Worm (Caenorhabditis elegans) whole organism, midembryonic: ENCODE measurements around the gene ZC239.20.
"Not testable (repeated sequence)": the region's sequence is repeated elsewhere in the genome, so short reads cannot be mapped to it uniquely, and the experiment has no call there.

Experiments
- cog-1 ChIP-seq: sonication (generic microtip); optimal IDR thresholded peaks from 2 replicates; lab custom pipeline; 2016; ENCODE audit warnings: missing genetic modification characterization, missing compliant biosample characterization
- klf-2 ChIP-seq: fragments of 200-800 bp; sonication (Bioruptor generic); conservative IDR thresholded peaks from 2 replicates; pipeline ENCODE4 v1.3.6; 2022; ENCODE audit warnings: missing genetic modification reagents, missing genetic modification characterization, missing compliant biosample characterization
- med-1 ChIP-seq: sonication (generic microtip); optimal IDR thresholded peaks from 2 replicates; lab custom pipeline; 2017; ENCODE audit warnings: missing genetic modification characterization, mild to moderate bottlenecking, missing compliant biosample characterization, antibody characterized with exemption, missing genetic modification reagents; ENCODE audit not compliant: insufficient read depth
- tab-1 ChIP-seq: fragments of 200-800 bp; sonication (Bioruptor generic); IDR thresholded peaks from 2 replicates; pipeline ENCODE4 v1.3.6; 2022; ENCODE audit warnings: missing genetic modification characterization, missing compliant biosample characterization

- TF ChIP-seq med-1 (GFP tag; lab: Kevin White, UChicago); cog-1 (tag; lab: Kevin White, UChicago); tab-1 (GFP tag; lab: Robert Waterston, UW); klf-2: not testable (repeated sequence)
Measured at ce11 chrII:3189038-3189437, 17.3 kb downstream of the ZC239.20 start, which contains the start of gene Y27F2A.11.
